Fruit fly (Drosophila melanogaster) whole organism, embryonic: ENCODE results near the gene CG43760.
A peak's percentile ranks its signal among the peaks of the same experiment; 100 is the strongest.

Source experiments
- ATbp ChIP-seq: fragments of 200-800 bp; sonication (Bioruptor generic); optimal IDR thresholded peaks from 2 replicates; lab custom pipeline; 2017; ENCODE audit warnings: missing biosample characterization, mild to moderate bottlenecking, missing genetic modification characterization, missing genetic modification reagents
- Ada2b ChIP-seq: fragments of 200-800 bp; sonication (Bioruptor generic); IDR thresholded peaks from 2 replicates; pipeline ENCODE4 v1.3.6; 2022; ENCODE audit warnings: missing biosample characterization, missing genetic modification characterization
- Bteb2 ChIP-seq: fragments of 200-800 bp; sonication (Bioruptor generic); optimal IDR thresholded peaks from 2 replicates; lab custom pipeline; 2016; ENCODE audit warnings: missing biosample characterization, missing genetic modification characterization
- CG10431 ChIP-seq: fragments of 200-800 bp; sonication (Bioruptor generic); optimal IDR thresholded peaks from 3 replicates; lab custom pipeline; 2018; ENCODE audit warnings: missing biosample characterization, mild to moderate bottlenecking, missing genetic modification characterization
- CG13624 ChIP-seq: fragments of 200-800 bp; sonication (Bioruptor generic); optimal IDR thresholded peaks from 2 replicates; lab custom pipeline; 2016; ENCODE audit warnings: missing biosample characterization, missing genetic modification characterization
- CG17829 ChIP-seq: fragments of 200-800 bp; optimal IDR thresholded peaks from 2 replicates; lab custom pipeline; 2019; ENCODE audit warnings: missing biosample characterization, mild to moderate bottlenecking, missing genetic modification characterization, moderate library complexity
- CG2120 ChIP-seq: fragments of 200-800 bp; sonication (Bioruptor generic); optimal IDR thresholded peaks from 3 replicates; lab custom pipeline; 2016; ENCODE audit warnings: missing biosample characterization, missing genetic modification characterization
- CG33557 ChIP-seq: fragments of 200-800 bp; sonication (Bioruptor generic); optimal IDR thresholded peaks from 2 replicates; lab custom pipeline; 2019; ENCODE audit warnings: missing biosample characterization, mild to moderate bottlenecking, missing genetic modification characterization, moderate library complexity
- CG34224 ChIP-seq: fragments of 200-800 bp; sonication (Bioruptor generic); IDR thresholded peaks from 3 replicates; pipeline ENCODE4 v1.3.6; 2022; ENCODE audit warnings: missing biosample characterization, missing genetic modification characterization; ENCODE audit not compliant: partially characterized antibody
- CG3847 ChIP-seq: fragments of 200-800 bp; sonication (Bioruptor generic); IDR thresholded peaks from 2 replicates; pipeline ENCODE4 v1.3.6; 2022; ENCODE audit warnings: missing biosample characterization, missing genetic modification characterization
- CG4424 ChIP-seq: fragments of 200-800 bp; sonication (Bioruptor generic); optimal IDR thresholded peaks from 3 replicates; lab custom pipeline; 2016; ENCODE audit warnings: missing biosample characterization, missing genetic modification characterization
- CG6791 ChIP-seq: fragments of 200-800 bp; sonication (Bioruptor generic); IDR thresholded peaks from 3 replicates; pipeline ENCODE4 v1.3.6; 2022; ENCODE audit warnings: missing biosample characterization, missing genetic modification characterization; ENCODE audit not compliant: partially characterized antibody
- CG8478 ChIP-seq: fragments of >200 bp; optimal IDR thresholded peaks from 2 replicates; lab custom pipeline; 2018
- CG8944 ChIP-seq: fragments of 200-800 bp; sonication (Bioruptor generic); optimal IDR thresholded peaks from 3 replicates; lab custom pipeline; 2016; ENCODE audit warnings: missing biosample characterization, missing genetic modification characterization
- CG9609 ChIP-seq: fragments of 200-800 bp; sonication (Bioruptor generic); optimal IDR thresholded peaks from 3 replicates; lab custom pipeline; 2016; ENCODE audit warnings: missing biosample characterization, missing genetic modification characterization
- Dp ChIP-seq: fragments of 200-800 bp; sonication (Bioruptor generic); optimal IDR thresholded peaks from 2 replicates; lab custom pipeline; 2018; ENCODE audit warnings: missing biosample characterization, mild to moderate bottlenecking, missing genetic modification characterization, moderate library complexity
- Ets97D ChIP-seq: fragments of 200-800 bp; sonication (Bioruptor generic); optimal IDR thresholded peaks from 3 replicates; lab custom pipeline; 2016; ENCODE audit warnings: missing biosample characterization, missing genetic modification characterization
- Fer3 ChIP-seq: fragments of 200-800 bp; sonication (Bioruptor generic); optimal IDR thresholded peaks from 2 replicates; lab custom pipeline; 2018; ENCODE audit warnings: missing biosample characterization, mild to moderate bottlenecking, missing genetic modification characterization, moderate library complexity
- HLH4C ChIP-seq: fragments of 200-800 bp; sonication (Bioruptor generic); IDR thresholded peaks from 3 replicates; pipeline ENCODE4 v1.3.6; 2022; ENCODE audit warnings: missing biosample characterization, missing genetic modification characterization; ENCODE audit not compliant: partially characterized antibody
- Hsf ChIP-seq: fragments of 200-800 bp; sonication (Bioruptor generic); optimal IDR thresholded peaks from 3 replicates; lab custom pipeline; 2016; ENCODE audit warnings: missing biosample characterization, missing genetic modification characterization
- MBD-R2 ChIP-seq: fragments of 200-800 bp; sonication (Bioruptor generic); IDR thresholded peaks from 2 replicates; pipeline ENCODE4 v1.3.6; 2022; ENCODE audit warnings: missing biosample characterization, missing genetic modification characterization
- MESR4 ChIP-seq: fragments of 200-800 bp; sonication (Bioruptor generic); optimal IDR thresholded peaks from 2 replicates; lab custom pipeline; 2018; ENCODE audit warnings: missing biosample characterization, mild to moderate bottlenecking, missing genetic modification characterization, moderate library complexity
- Max ChIP-seq: fragments of 200-800 bp; sonication (Bioruptor generic); optimal IDR thresholded peaks from 2 replicates; lab custom pipeline; 2016; ENCODE audit warnings: missing biosample characterization, mild to moderate bottlenecking, missing genetic modification characterization
- Mes4 ChIP-seq: fragments of 200-800 bp; sonication (Bioruptor generic); optimal IDR thresholded peaks from 2 replicates; lab custom pipeline; 2016; ENCODE audit warnings: missing biosample characterization, missing genetic modification characterization
- Neu2 ChIP-seq: fragments of 200-800 bp; sonication (Bioruptor generic); optimal IDR thresholded peaks from 3 replicates; lab custom pipeline; 2016; ENCODE audit warnings: missing biosample characterization, missing genetic modification characterization, borderline replicate concordance
- NfI ChIP-seq: fragments of 200-800 bp; sonication (Bioruptor generic); optimal IDR thresholded peaks from 3 replicates; lab custom pipeline; 2018; ENCODE audit warnings: missing biosample characterization, mild to moderate bottlenecking, missing genetic modification characterization, moderate library complexity
- PHDP ChIP-seq: fragments of 200-800 bp; sonication (Bioruptor generic); optimal IDR thresholded peaks from 3 replicates; lab custom pipeline; 2018; ENCODE audit warnings: missing biosample characterization, mild to moderate bottlenecking, missing genetic modification characterization, moderate library complexity
- Sry-δ ChIP-seq: fragments of 200-800 bp; sonication (Bioruptor generic); optimal IDR thresholded peaks from 2 replicates; lab custom pipeline; 2016; ENCODE audit warnings: missing biosample characterization, missing genetic modification characterization
- Taf1 ChIP-seq: fragments of 200-800 bp; sonication (Bioruptor generic); IDR thresholded peaks from 2 replicates; pipeline ENCODE4 v1.3.6; 2022; ENCODE audit warnings: missing biosample characterization, missing genetic modification characterization
- ac ChIP-seq: fragments of 200-800 bp; sonication (Bioruptor generic); optimal IDR thresholded peaks from 3 replicates; lab custom pipeline; 2017; ENCODE audit warnings: missing biosample characterization, mild to moderate bottlenecking, missing genetic modification characterization
- al ChIP-seq: fragments of 200-800 bp; sonication (Bioruptor generic); IDR thresholded peaks from 2 replicates; pipeline ENCODE4 v1.3.6; 2022; ENCODE audit warnings: missing biosample characterization, missing genetic modification characterization
- amos ChIP-seq: fragments of 200-800 bp; sonication (Bioruptor generic); IDR thresholded peaks from 2 replicates; pipeline ENCODE4 v1.3.6; 2022; ENCODE audit warnings: missing biosample characterization, missing genetic modification characterization; ENCODE audit not compliant: partially characterized antibody
- ato ChIP-seq: fragments of 200-800 bp; sonication (Bioruptor generic); IDR thresholded peaks from 2 replicates; pipeline ENCODE4 v1.3.6; 2022; ENCODE audit warnings: missing biosample characterization, missing genetic modification characterization; ENCODE audit not compliant: partially characterized antibody
- bbx ChIP-seq: fragments of 200-800 bp; sonication (Bioruptor generic); IDR thresholded peaks from 2 replicates; pipeline ENCODE4 v1.3.6; 2022; ENCODE audit warnings: missing biosample characterization, missing genetic modification characterization; ENCODE audit not compliant: partially characterized antibody
- btn ChIP-seq: fragments of 200-800 bp; sonication (Bioruptor generic); optimal IDR thresholded peaks from 2 replicates; lab custom pipeline; 2016; ENCODE audit warnings: missing biosample characterization, missing genetic modification characterization
- cad ChIP-seq: fragments of >200 bp; optimal IDR thresholded peaks from 2 replicates; lab custom pipeline; 2017; ENCODE audit warnings: missing biosample characterization, missing genetic modification characterization
- cas ChIP-seq: fragments of 200-800 bp; sonication (Bioruptor generic); IDR thresholded peaks from 2 replicates; pipeline ENCODE4 v1.3.6; 2022; ENCODE audit warnings: missing biosample characterization, missing genetic modification characterization
- cato ChIP-seq: fragments of 200-800 bp; sonication (Bioruptor generic); optimal IDR thresholded peaks from 2 replicates; lab custom pipeline; 2016; ENCODE audit warnings: missing biosample characterization, missing genetic modification characterization, borderline replicate concordance
- chinmo ChIP-seq: fragments of 200-800 bp; sonication (Bioruptor generic); IDR thresholded peaks from 4 replicates; pipeline ENCODE4 v1.3.6; 2022; ENCODE audit warnings: missing biosample characterization, missing genetic modification characterization; ENCODE audit not compliant: partially characterized antibody
- chm ChIP-seq: fragments of 200-800 bp; sonication (Bioruptor generic); IDR thresholded peaks from 2 replicates; pipeline ENCODE4 v1.3.6; 2022; ENCODE audit warnings: missing biosample characterization, missing genetic modification characterization
- ci ChIP-seq: fragments of 200-800 bp; sonication (Bioruptor generic); IDR thresholded peaks from 3 replicates; pipeline ENCODE4 v1.3.6; 2022; ENCODE audit warnings: missing biosample characterization, missing genetic modification characterization
- croc ChIP-seq: fragments of 200-800 bp; sonication (Bioruptor generic); conservative IDR thresholded peaks from 3 replicates; pipeline ENCODE4 v1.3.6; 2022; ENCODE audit warnings: missing biosample characterization, missing genetic modification characterization
- crol ChIP-seq: fragments of 200-800 bp; sonication (Bioruptor generic); IDR thresholded peaks from 2 replicates; pipeline ENCODE4 v1.3.6; 2022; ENCODE audit warnings: missing biosample characterization, missing genetic modification characterization
- cwo ChIP-seq: fragments of 200-800 bp; sonication (Bioruptor generic); optimal IDR thresholded peaks from 3 replicates; lab custom pipeline; 2017; ENCODE audit warnings: missing biosample characterization, missing genetic modification characterization, mild to moderate bottlenecking, moderate library complexity, missing genetic modification reagents
- eyg ChIP-seq: fragments of 200-800 bp; sonication (Bioruptor generic); optimal IDR thresholded peaks from 3 replicates; lab custom pipeline; 2016; ENCODE audit warnings: missing biosample characterization, missing genetic modification characterization
- gfzf ChIP-seq: fragments of 200-800 bp; sonication (Bioruptor generic); optimal IDR thresholded peaks from 2 replicates; lab custom pipeline; 2016; ENCODE audit warnings: missing biosample characterization, mild to moderate bottlenecking, missing genetic modification characterization, moderate library complexity
- kni ChIP-seq: fragments of 200-800 bp; sonication (Bioruptor generic); optimal IDR thresholded peaks from 3 replicates; lab custom pipeline; 2017; ENCODE audit warnings: mild to moderate bottlenecking, missing biosample characterization, missing genetic modification reagents, missing genetic modification characterization
- pnt ChIP-seq: fragments of 200-800 bp; sonication (Bioruptor generic); optimal IDR thresholded peaks from 3 replicates; lab custom pipeline; 2016; ENCODE audit warnings: missing biosample characterization, missing genetic modification characterization
- tap ChIP-seq: fragments of 200-800 bp; optimal IDR thresholded peaks from 3 replicates; lab custom pipeline; 2019; ENCODE audit warnings: missing biosample characterization, mild to moderate bottlenecking, missing genetic modification characterization, moderate library complexity
- tgo ChIP-seq: fragments of 200-800 bp; sonication (Bioruptor generic); IDR thresholded peaks from 3 replicates; pipeline ENCODE4 v1.3.6; 2022; ENCODE audit warnings: missing biosample characterization, missing genetic modification characterization
- tna ChIP-seq: fragments of 200-800 bp; sonication (Bioruptor generic); IDR thresholded peaks from 2 replicates; pipeline ENCODE4 v1.3.6; 2022; ENCODE audit warnings: missing biosample characterization, missing genetic modification characterization; ENCODE audit not compliant: partially characterized antibody
- trh ChIP-seq: fragments of 200-800 bp; sonication (Bioruptor generic); optimal IDR thresholded peaks from 2 replicates; lab custom pipeline; 2016; ENCODE audit warnings: missing biosample characterization, missing genetic modification characterization

The CG43760 gene

dm6 chr2L:15768097-15768496 lies 8.6 kb downstream of the CG43760 start, which contains the start of gene wek (continued):
- no peak for TF ChIP-seq trh (GFP tag; lab: Kevin White, UChicago)
- TF ChIP-seq tap (tag; lab: Kevin White, UChicago): no peak
- peak; percentile 76 for TF ChIP-seq bbx (GFP tag; lab: Robert Waterston, UW)
- no peak for TF ChIP-seq Taf1
- no peak for TF ChIP-seq CG8478 (lab: Kevin White, UChicago)
- no peak for TF ChIP-seq Mes4 (GFP tag; lab: Kevin White, UChicago)
- TF ChIP-seq CG3847 (GFP tag; lab: Robert Waterston, UW): no peak
- no peak for TF ChIP-seq crol (GFP tag; lab: Robert Waterston, UW)
- peak; percentile 65 for TF ChIP-seq MESR4 (GFP tag; lab: Kevin White, UChicago)
- no peak for TF ChIP-seq Hsf (GFP tag; lab: Kevin White, UChicago)
- peak; percentile 88 for TF ChIP-seq CG34224 (GFP tag; lab: Robert Waterston, UW)
- no peak for TF ChIP-seq cad (GFP tag; lab: Kevin White, UChicago)
- peak; percentile 74 for TF ChIP-seq tna (GFP tag; lab: Robert Waterston, UW)
- no peak for TF ChIP-seq cas (GFP tag; lab: Robert Waterston, UW)
- TF ChIP-seq cwo (GFP tag; lab: Kevin White, UChicago): no peak
- TF ChIP-seq Bteb2 (GFP tag; lab: Kevin White, UChicago): no peak
- peak; percentile 82 for TF ChIP-seq Dp (GFP tag; lab: Kevin White, UChicago)
- TF ChIP-seq CG8944: no peak
- no peak for TF ChIP-seq tgo (GFP tag; lab: Robert Waterston, UW)
- peak; percentile 65 for TF ChIP-seq Sry-δ (GFP tag; lab: Kevin White, UChicago)
- no peak for TF ChIP-seq cato (GFP tag; lab: Kevin White, UChicago)
- TF ChIP-seq btn (GFP tag; lab: Kevin White, UChicago): no peak
- no peak for TF ChIP-seq CG9609
- no peak for TF ChIP-seq Fer3 (tag; lab: Kevin White, UChicago)
- peak; percentile 83 for TF ChIP-seq MBD-R2 (GFP tag; lab: Robert Waterston, UW)
- no peak for TF ChIP-seq CG33557
- no peak for TF ChIP-seq CG2120 (GFP tag; lab: Kevin White, UChicago)
- no peak for TF ChIP-seq croc (GFP tag; lab: Robert Waterston, UW)
- no peak for TF ChIP-seq NfI (GFP tag; lab: Kevin White, UChicago)
- TF ChIP-seq al (GFP tag; lab: Robert Waterston, UW): no peak
- TF ChIP-seq ci: no peak
- TF ChIP-seq pnt (GFP tag; lab: Kevin White, UChicago): no peak
- no peak for TF ChIP-seq chm (GFP tag; lab: Robert Waterston, UW)
- TF ChIP-seq Ada2b: no peak
- TF ChIP-seq CG17829 (tag; lab: Kevin White, UChicago): no peak
- no peak for TF ChIP-seq CG4424 (GFP tag; lab: Kevin White, UChicago)
- TF ChIP-seq gfzf (GFP tag; lab: Kevin White, UChicago): peak; percentile 2
- TF ChIP-seq Neu2 (GFP tag; lab: Kevin White, UChicago): no peak
- TF ChIP-seq eyg: no peak
- TF ChIP-seq ATbp: no peak
- no peak for TF ChIP-seq PHDP
- TF ChIP-seq CG10431 (GFP tag; lab: Kevin White, UChicago): no peak
- TF ChIP-seq Ets97D (GFP tag; lab: Kevin White, UChicago): no peak
- TF ChIP-seq HLH4C: peak; percentile 84
- TF ChIP-seq ato (GFP tag; lab: Robert Waterston, UW): peak; percentile 68
- no peak for TF ChIP-seq ac (GFP tag; lab: Kevin White, UChicago)
- peak; percentile 69 for TF ChIP-seq amos (GFP tag; lab: Robert Waterston, UW)
- peak; percentile 82 for TF ChIP-seq CG6791 (GFP tag; lab: Robert Waterston, UW)
- no peak for TF ChIP-seq kni (GFP tag; lab: Kevin White, UChicago)
- TF ChIP-seq Max (GFP tag; lab: Kevin White, UChicago): no peak
- peak; percentile 88; the same call in 3 of the 4 replicates for TF ChIP-seq chinmo (GFP tag; lab: Robert Waterston, UW)
- no peak for TF ChIP-seq CG13624 (GFP tag; lab: Kevin White, UChicago)
